Worm (Caenorhabditis elegans): ENCODE measurements around the gene crn-5.

crn-5 gene

ce11 chrII:10603560-10603959 lies 11.0 kb downstream of the crn-5 start:
- TF ChIP-seq elt-1 (tag; optimal IDR thresholded peaks at IDR 0.05): no peak
- no peak for TF ChIP-seq ceh-28 (tag; optimal IDR thresholded peaks at IDR 0.05)
- TF ChIP-seq nfya-1 (tag; optimal IDR thresholded peaks at IDR 0.05; ENCODE audit: insufficient read depth): peak; percentile 81

ce11 chrII:10605512-10605911 lies 13.0 kb downstream of the crn-5 start, which contains the start of gene taf-13:
Gene taf-13 (minus strand): TSS chrII:10605612.
- no peak for TF ChIP-seq lin-15B (tag; optimal IDR thresholded peaks at IDR 0.05)
- TF ChIP-seq nhr-237 (tag; optimal IDR thresholded peaks at IDR 0.05): no peak
- TF ChIP-seq nhr-77 (tag; optimal IDR thresholded peaks at IDR 0.05): no peak
- TF ChIP-seq nhr-28 (tag; optimal IDR thresholded peaks at IDR 0.05): no peak
- no peak for TF ChIP-seq nhr-76 (tag; optimal IDR thresholded peaks at IDR 0.05)
- no peak for TF ChIP-seq fkh-2 (tag; optimal IDR thresholded peaks at IDR 0.05)
- TF ChIP-seq ama-1 (optimal IDR thresholded peaks at IDR 0.05): no peak
- TF ChIP-seq nhr-23 (tag; optimal IDR thresholded peaks at IDR 0.05): no peak
- TF ChIP-seq egl-27 (tag; optimal IDR thresholded peaks at IDR 0.05): no peak
- no peak for TF ChIP-seq nhr-11 (tag; optimal IDR thresholded peaks at IDR 0.05)

ce11 chrII:10607238-10607961 lies 14.8 kb downstream of the crn-5 start, which contains the start of gene ccm-3:
Gene ccm-3 (minus strand): TSS chrII:10607275.
- TF ChIP-seq hmg-11 (tag; optimal IDR thresholded peaks at IDR 0.05) (peak; percentile 1), zag-1 (tag; optimal IDR thresholded peaks at IDR 0.05) (no peak), lin-15B (tag; optimal IDR thresholded peaks at IDR 0.05) (peak; percentile 72), pha-4 (tag; optimal IDR thresholded peaks at IDR 0.05) (peak; percentile 80), ama-1 (optimal IDR thresholded peaks at IDR 0.05) (no peak), snpc-4 (tag; optimal IDR thresholded peaks at IDR 0.05) (no peak), ztf-4 (tag; optimal IDR thresholded peaks at IDR 0.05) (no peak), daf-12 (tag; optimal IDR thresholded peaks at IDR 0.05) (no peak), nfya-1 (tag; optimal IDR thresholded peaks at IDR 0.05; ENCODE audit: insufficient read depth) (peak; percentile 31), elt-2 (tag; optimal IDR thresholded peaks at IDR 0.05) (peak; percentile 43), nhr-23 (tag; optimal IDR thresholded peaks at IDR 0.05) (peak; percentile 5)

- no peak for TF ChIP-seq ceh-82 (tag; optimal IDR thresholded peaks at IDR 0.05)
- no peak for TF ChIP-seq egl-27 (tag; optimal IDR thresholded peaks at IDR 0.05)
- no peak for TF ChIP-seq snpc-4 (tag; optimal IDR thresholded peaks at IDR 0.05)
- TF ChIP-seq skn-1 (tag; optimal IDR thresholded peaks at IDR 0.05): no peak
- no peak for TF ChIP-seq zag-1 (tag; optimal IDR thresholded peaks at IDR 0.05)
- TF ChIP-seq nhr-77 (tag; optimal IDR thresholded peaks at IDR 0.05): no peak
- no peak for TF ChIP-seq elt-2 (tag; optimal IDR thresholded peaks at IDR 0.05)
- TF ChIP-seq ceh-28 (tag; optimal IDR thresholded peaks at IDR 0.05): no peak
- no peak for TF ChIP-seq fos-1 (tag; optimal IDR thresholded peaks at IDR 0.05)
- TF ChIP-seq lin-39 (tag; optimal IDR thresholded peaks at IDR 0.05): no peak
- no peak for TF ChIP-seq nhr-23 (tag; optimal IDR thresholded peaks at IDR 0.05)
Measured at ce11 chrII:10608821-10609220, 16.3 kb downstream of the crn-5 start.

ce11 chrII:10612743-10613142 lies 20.2 kb downstream of the crn-5 start, which contains the start of gene C14A4.12:
Gene C14A4.12 (plus strand): TSS chrII:10613043.
- TF ChIP-seq pha-4 (tag; optimal IDR thresholded peaks at IDR 0.05) (peak; percentile 90), skn-1 (tag; optimal IDR thresholded peaks at IDR 0.05) (no peak)

- no peak for TF ChIP-seq aly-2 (tag; optimal IDR thresholded peaks at IDR 0.05)
- no peak for TF ChIP-seq elt-1 (tag; optimal IDR thresholded peaks at IDR 0.05)
- no peak for TF ChIP-seq ceh-9 (tag; optimal IDR thresholded peaks at IDR 0.05)
- no peak for TF ChIP-seq fkh-10 (GFP tag; optimal IDR thresholded peaks at IDR 0.05)
- no peak for TF ChIP-seq zag-1 (tag; optimal IDR thresholded peaks at IDR 0.05)
- TF ChIP-seq ZK546.5 (tag; optimal IDR thresholded peaks at IDR 0.05): no peak
- TF ChIP-seq skn-1 (tag; optimal IDR thresholded peaks at IDR 0.05): no peak
- no peak for TF ChIP-seq unc-62 (GFP tag; optimal IDR thresholded peaks at IDR 0.05)
- no peak for TF ChIP-seq nhr-76 (tag; optimal IDR thresholded peaks at IDR 0.05)
- no peak for TF ChIP-seq ztf-11 (tag; optimal IDR thresholded peaks at IDR 0.05)
- no peak for TF ChIP-seq nhr-237 (tag; optimal IDR thresholded peaks at IDR 0.05)
- TF ChIP-seq hmg-11 (tag; optimal IDR thresholded peaks at IDR 0.05): no peak
- TF ChIP-seq snpc-4 (tag; optimal IDR thresholded peaks at IDR 0.05): no peak
- no peak for TF ChIP-seq nfya-1 (tag; optimal IDR thresholded peaks at IDR 0.05; ENCODE audit: insufficient read depth)
- TF ChIP-seq egl-27 (tag; optimal IDR thresholded peaks at IDR 0.05): no peak
Measured at ce11 chrII:10618157-10618556, 25.6 kb downstream of the crn-5 start, which contains the start of gene C14A4.13. Gene C14A4.13 (plus strand): TSS chrII:10618457.
